Fruit fly (Drosophila melanogaster) whole organism, embryonic: ENCODE data around the gene His3.3B.
A peak's percentile ranks its signal among the peaks of the same experiment; 100 is the strongest.

Experiments
- Aef1 ChIP-seq: fragments of 200-800 bp; sonication (Bioruptor generic); IDR thresholded peaks from 3 replicates; pipeline ENCODE4 v1.3.6; 2022; ENCODE audit warnings: missing biosample characterization, missing genetic modification characterization
- Asciz ChIP-seq: fragments of 200-800 bp; sonication (Bioruptor generic); optimal IDR thresholded peaks from 2 replicates; lab custom pipeline; 2017; ENCODE audit warnings: missing biosample characterization, mild to moderate bottlenecking, missing genetic modification characterization, missing genetic modification reagents
- CG12659 ChIP-seq: fragments of 200-800 bp; sonication (Bioruptor generic); optimal IDR thresholded peaks from 3 replicates; lab custom pipeline; 2017; ENCODE audit warnings: mild to moderate bottlenecking, missing biosample characterization, missing genetic modification reagents, missing genetic modification characterization
- CG13287 ChIP-seq: fragments of 200-800 bp; sonication (Bioruptor generic); IDR thresholded peaks from 2 replicates; pipeline ENCODE4 v1.3.6; 2022; ENCODE audit warnings: missing biosample characterization, missing genetic modification characterization; ENCODE audit not compliant: partially characterized antibody
- CG13624 ChIP-seq: fragments of 200-800 bp; sonication (Bioruptor generic); optimal IDR thresholded peaks from 2 replicates; lab custom pipeline; 2016; ENCODE audit warnings: missing biosample characterization, missing genetic modification characterization
- CG13894 ChIP-seq: fragments of 200-800 bp; sonication (Bioruptor generic); optimal IDR thresholded peaks from 3 replicates; lab custom pipeline; 2018; ENCODE audit warnings: missing biosample characterization, mild to moderate bottlenecking, missing genetic modification characterization, moderate library complexity
- CG15601 ChIP-seq: fragments of 200-800 bp; sonication (Bioruptor generic); optimal IDR thresholded peaks from 3 replicates; lab custom pipeline; 2019; ENCODE audit warnings: missing biosample characterization, mild to moderate bottlenecking, missing genetic modification characterization, moderate library complexity
- CG2116 ChIP-seq: fragments of 200-800 bp; sonication (Bioruptor generic); optimal IDR thresholded peaks from 3 replicates; lab custom pipeline; 2018; ENCODE audit warnings: missing biosample characterization, mild to moderate bottlenecking, missing genetic modification characterization
- CG2712 ChIP-seq: fragments of 200-800 bp; optimal IDR thresholded peaks from 3 replicates; lab custom pipeline; 2019; ENCODE audit warnings: missing biosample characterization, mild to moderate bottlenecking, missing genetic modification characterization, moderate library complexity
- CG31441 ChIP-seq: fragments of 200-800 bp; sonication (Bioruptor generic); IDR thresholded peaks from 2 replicates; pipeline ENCODE4 v1.3.6; 2022; ENCODE audit warnings: missing biosample characterization, missing genetic modification characterization
- CG34422 ChIP-seq: fragments of 200-800 bp; sonication (Bioruptor generic); IDR thresholded peaks from 3 replicates; pipeline ENCODE4 v1.3.6; 2022; ENCODE audit warnings: missing biosample characterization, missing genetic modification characterization
- CG4854 ChIP-seq: fragments of 200-800 bp; sonication (Bioruptor generic); optimal IDR thresholded peaks from 2 replicates; lab custom pipeline; 2016; ENCODE audit warnings: missing biosample characterization, missing genetic modification characterization, inconsistent platforms
- CG7556 ChIP-seq: fragments of 200-800 bp; sonication (Bioruptor generic); optimal IDR thresholded peaks from 2 replicates; lab custom pipeline; 2017; ENCODE audit warnings: missing biosample characterization, mild to moderate bottlenecking, missing genetic modification characterization
- CG8765 ChIP-seq: fragments of 200-800 bp; sonication (Bioruptor generic); IDR thresholded peaks from 2 replicates; pipeline ENCODE4 v1.3.6; 2022; ENCODE audit warnings: missing biosample characterization, missing genetic modification characterization
- CG9727 ChIP-seq: fragments of 200-800 bp; sonication (Bioruptor generic); optimal IDR thresholded peaks from 3 replicates; lab custom pipeline; 2017; ENCODE audit warnings: missing biosample characterization, mild to moderate bottlenecking, missing genetic modification characterization
- CG9797 ChIP-seq: fragments of 200-800 bp; sonication (Bioruptor generic); optimal IDR thresholded peaks from 3 replicates; lab custom pipeline; 2018; ENCODE audit warnings: missing biosample characterization, mild to moderate bottlenecking, missing genetic modification characterization
- CTCF ChIP-seq: fragments of 200-800 bp; sonication (Bioruptor generic); optimal IDR thresholded peaks from 2 replicates; lab custom pipeline; 2017; ENCODE audit warnings: missing biosample characterization, mild to moderate bottlenecking, missing genetic modification characterization, moderate library complexity
- CrebB ChIP-seq: fragments of 200-800 bp; sonication (Bioruptor generic); optimal IDR thresholded peaks from 3 replicates; lab custom pipeline; 2018; ENCODE audit warnings: missing biosample characterization, mild to moderate bottlenecking, missing genetic modification characterization
- D ChIP-seq, 2 experiments: fragments of 200-800 bp in 1 of 2; fragments of >200 bp in 1 of 2; sonication (Bioruptor generic) in 1 of 2; optimal IDR thresholded peaks; 2 replicates in 1 of 2; 3 replicates in 1 of 2; lab custom pipeline; 2017; ENCODE audit warnings: mild to moderate bottlenecking in 1 of 2, missing biosample characterization in 1 of 2, missing genetic modification characterization in 1 of 2, missing genetic modification reagents in 1 of 2
- E2f2 ChIP-seq: fragments of 200-800 bp; sonication (Bioruptor generic); IDR thresholded peaks from 2 replicates; pipeline ENCODE4 v1.3.6; 2022; ENCODE audit warnings: missing biosample characterization, missing genetic modification characterization
- Ets97D ChIP-seq: fragments of 200-800 bp; sonication (Bioruptor generic); optimal IDR thresholded peaks from 3 replicates; lab custom pipeline; 2016; ENCODE audit warnings: missing biosample characterization, missing genetic modification characterization
- HLH4C ChIP-seq: fragments of 200-800 bp; sonication (Bioruptor generic); IDR thresholded peaks from 3 replicates; pipeline ENCODE4 v1.3.6; 2022; ENCODE audit warnings: missing biosample characterization, missing genetic modification characterization; ENCODE audit not compliant: partially characterized antibody
- Hey ChIP-seq: fragments of 200-800 bp; sonication (Bioruptor generic); optimal IDR thresholded peaks from 3 replicates; lab custom pipeline; 2018; ENCODE audit warnings: missing biosample characterization, mild to moderate bottlenecking, missing genetic modification characterization
- Hr51 ChIP-seq, 2 experiments: fragments of 200-800 bp; sonication (Bioruptor generic); optimal IDR thresholded peaks; 2 replicates in 1 of 2; 3 replicates in 1 of 2; lab custom pipeline; 2016 to 2018; ENCODE audit warnings: missing biosample characterization in 2 of 2, missing genetic modification characterization in 2 of 2, mild to moderate bottlenecking in 1 of 2, moderate library complexity in 1 of 2
- MBD-R2 ChIP-seq: fragments of 200-800 bp; sonication (Bioruptor generic); IDR thresholded peaks from 2 replicates; pipeline ENCODE4 v1.3.6; 2022; ENCODE audit warnings: missing biosample characterization, missing genetic modification characterization
- MESR4 ChIP-seq: fragments of 200-800 bp; sonication (Bioruptor generic); optimal IDR thresholded peaks from 2 replicates; lab custom pipeline; 2018; ENCODE audit warnings: missing biosample characterization, mild to moderate bottlenecking, missing genetic modification characterization, moderate library complexity
- Vsx1 ChIP-seq: fragments of 200-800 bp; sonication (Bioruptor generic); optimal IDR thresholded peaks from 2 replicates; lab custom pipeline; 2017; ENCODE audit warnings: missing biosample characterization, mild to moderate bottlenecking, missing genetic modification characterization, missing genetic modification reagents
- al ChIP-seq: fragments of 200-800 bp; sonication (Bioruptor generic); IDR thresholded peaks from 2 replicates; pipeline ENCODE4 v1.3.6; 2022; ENCODE audit warnings: missing biosample characterization, missing genetic modification characterization
- aop ChIP-seq: fragments of 200-800 bp; sonication (Bioruptor generic); IDR thresholded peaks from 2 replicates; pipeline ENCODE4 v1.3.6; 2022; ENCODE audit warnings: missing biosample characterization, missing genetic modification characterization
- bsh ChIP-seq, 2 experiments: fragments of 200-800 bp; sonication (Bioruptor generic); optimal IDR thresholded peaks; 2 replicates each; lab custom pipeline; 2017 to 2018; ENCODE audit warnings: mild to moderate bottlenecking in 2 of 2, missing biosample characterization in 2 of 2, missing genetic modification characterization in 2 of 2, moderate library complexity in 1 of 2
- chinmo ChIP-seq: fragments of 200-800 bp; sonication (Bioruptor generic); IDR thresholded peaks from 4 replicates; pipeline ENCODE4 v1.3.6; 2022; ENCODE audit warnings: missing biosample characterization, missing genetic modification characterization; ENCODE audit not compliant: partially characterized antibody
- crol ChIP-seq: fragments of 200-800 bp; sonication (Bioruptor generic); IDR thresholded peaks from 2 replicates; pipeline ENCODE4 v1.3.6; 2022; ENCODE audit warnings: missing biosample characterization, missing genetic modification characterization
- emc ChIP-seq: fragments of 200-800 bp; sonication (Bioruptor generic); optimal IDR thresholded peaks from 2 replicates; lab custom pipeline; 2016; ENCODE audit warnings: missing biosample characterization, missing genetic modification characterization
- ftz-f1 ChIP-seq: fragments of 200-800 bp; sonication (Bioruptor generic); optimal IDR thresholded peaks from 2 replicates; lab custom pipeline; 2016; ENCODE audit warnings: missing biosample characterization, missing genetic modification characterization
- gce ChIP-seq: fragments of 200-800 bp; sonication (Bioruptor generic); IDR thresholded peaks from 3 replicates; pipeline ENCODE4 v1.3.6; 2022; ENCODE audit warnings: missing biosample characterization, missing genetic modification characterization
- gem ChIP-seq: fragments of 200-800 bp; sonication (Bioruptor generic); optimal IDR thresholded peaks from 2 replicates; lab custom pipeline; 2019; ENCODE audit warnings: missing biosample characterization, mild to moderate bottlenecking, missing genetic modification characterization, moderate library complexity
- ham ChIP-seq: fragments of 200-800 bp; sonication (Bioruptor generic); IDR thresholded peaks from 2 replicates; pipeline ENCODE4 v1.3.6; 2022; ENCODE audit warnings: missing biosample characterization, missing genetic modification characterization
- kay ChIP-seq: fragments of 200-800 bp; sonication (Bioruptor generic); optimal IDR thresholded peaks from 2 replicates; lab custom pipeline; 2016; ENCODE audit warnings: missing biosample characterization, missing genetic modification characterization
- nau ChIP-seq: fragments of 200-800 bp; sonication (Bioruptor generic); optimal IDR thresholded peaks from 3 replicates; lab custom pipeline; 2017; ENCODE audit warnings: missing biosample characterization, mild to moderate bottlenecking, missing genetic modification characterization, missing genetic modification reagents
- nerfin-2 ChIP-seq: fragments of 200-800 bp; sonication (Bioruptor generic); IDR thresholded peaks from 2 replicates; pipeline ENCODE4 v1.3.6; 2022; ENCODE audit warnings: missing biosample characterization, missing genetic modification characterization; ENCODE audit not compliant: partially characterized antibody
- nmo ChIP-seq: fragments of 200-800 bp; sonication (Bioruptor generic); optimal IDR thresholded peaks from 2 replicates; lab custom pipeline; 2018; ENCODE audit warnings: missing biosample characterization, mild to moderate bottlenecking, missing genetic modification characterization, moderate library complexity
- onecut ChIP-seq: fragments of 200-800 bp; sonication (Bioruptor generic); IDR thresholded peaks from 2 replicates; pipeline ENCODE4 v1.3.6; 2022; ENCODE audit warnings: missing biosample characterization, missing genetic modification characterization
- pros ChIP-seq: fragments of 200-800 bp; sonication (Bioruptor generic); optimal IDR thresholded peaks from 3 replicates; lab custom pipeline; 2019; ENCODE audit warnings: missing biosample characterization, mild to moderate bottlenecking, missing genetic modification characterization, moderate library complexity
- sens ChIP-seq: fragments of 200-800 bp; sonication (Bioruptor generic); peaks from one replicate; lab custom pipeline; 2016; ENCODE audit warnings: missing biosample characterization, missing genetic modification characterization
- stwl ChIP-seq: fragments of 200-800 bp; sonication (Bioruptor generic); optimal IDR thresholded peaks from 3 replicates; lab custom pipeline; 2018; ENCODE audit warnings: missing biosample characterization, mild to moderate bottlenecking, missing genetic modification characterization, moderate library complexity
- tna ChIP-seq: fragments of 200-800 bp; sonication (Bioruptor generic); IDR thresholded peaks from 2 replicates; pipeline ENCODE4 v1.3.6; 2022; ENCODE audit warnings: missing biosample characterization, missing genetic modification characterization; ENCODE audit not compliant: partially characterized antibody
- toy ChIP-seq: fragments of 200-800 bp; sonication (Bioruptor generic); IDR thresholded peaks from 2 replicates; pipeline ENCODE4 v1.3.6; 2022; ENCODE audit warnings: missing biosample characterization, missing genetic modification characterization
- trem ChIP-seq: fragments of 200-800 bp; optimal IDR thresholded peaks from 3 replicates; lab custom pipeline; 2019; ENCODE audit warnings: missing biosample characterization, mild to moderate bottlenecking, missing genetic modification characterization, moderate library complexity

The His3.3B gene

DNA sequence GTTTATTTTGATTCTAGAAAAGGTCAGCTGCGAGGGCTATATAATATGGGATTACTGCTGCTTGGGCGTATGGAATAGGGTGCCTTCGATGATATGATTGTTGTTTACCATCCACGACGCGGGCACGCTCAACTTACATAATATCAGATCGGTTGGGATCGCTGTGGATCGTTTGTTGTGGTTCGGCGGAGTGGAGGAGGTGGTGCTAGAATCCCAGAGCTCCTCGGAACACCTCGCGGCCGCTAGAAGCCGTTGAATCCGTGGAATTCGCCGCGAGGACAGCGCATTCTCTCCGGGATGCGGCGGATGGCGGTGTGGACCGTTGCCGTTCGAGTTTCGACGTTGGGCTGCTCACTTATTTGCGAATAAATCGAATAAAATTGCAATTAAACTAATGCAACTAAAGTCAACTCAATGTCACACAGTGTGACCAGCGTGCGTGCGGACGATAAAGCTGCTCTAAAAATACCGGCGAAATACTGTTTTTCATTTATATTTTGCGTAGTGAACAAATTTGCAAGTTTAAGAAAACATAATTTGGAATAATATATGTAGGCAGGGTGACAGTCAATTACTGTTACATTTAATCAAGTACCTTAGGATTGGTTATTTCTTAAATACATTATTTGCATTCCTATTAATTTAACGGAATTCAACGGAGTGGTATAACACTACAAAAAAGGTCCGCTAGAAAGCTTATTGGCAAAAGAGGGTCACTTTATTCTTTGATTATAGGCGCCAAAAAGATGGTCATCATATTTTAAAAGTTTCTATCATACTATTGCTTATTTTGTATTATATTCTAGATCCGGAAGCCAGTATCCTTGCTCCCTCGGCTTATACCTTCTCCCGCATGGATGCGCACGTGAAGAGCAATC, 52.9 kb downstream of the His3.3B start, which contains the start of gene CG7766 (continued):
- TF ChIP-seq gem (tag; lab: Kevin White, UChicago) (no peak), CG34422 (GFP tag; lab: Robert Waterston, UW) (0 out of 3 replicates have a peak, but pooled peaks have one; percentile 12), sens (GFP tag; lab: Kevin White, UChicago) (peak; percentile 59), CG8765 (no peak), nmo (GFP tag; lab: Kevin White, UChicago) (peak; percentile 22), crol (GFP tag; lab: Robert Waterston, UW) (peak; percentile 57; the same call in 1 of the 2 replicates), CG2116 (peak; percentile 13), pros (GFP tag; lab: Kevin White, UChicago) (no peak), stwl (peak; percentile 25), nau (GFP tag; lab: Kevin White, UChicago) (no peak), D (optimal IDR thresholded peaks at IDR 0.05; lab: Kevin White, UChicago) (no peak), D (GFP tag; optimal IDR thresholded peaks at IDR 0.05; lab: Kevin White, UChicago) (no peak), MBD-R2 (GFP tag; lab: Robert Waterston, UW) (peak; percentile 34; the same call in 1 of the 2 replicates), nerfin-2 (GFP tag; lab: Robert Waterston, UW) (no peak), bsh (GFP tag; optimal IDR thresholded peaks at IDR 0.05; lab: Kevin White, UChicago) (no peak), kay (no peak), aop (GFP tag; lab: Robert Waterston, UW) (no peak), Hr51 (GFP tag; optimal IDR thresholded peaks at IDR 0.05; lab: Kevin White, UChicago) (no peak), CG9727 (GFP tag; lab: Kevin White, UChicago) (no peak), Vsx1 (no peak), ham (GFP tag; lab: Robert Waterston, UW) (no peak), CrebB (tag; lab: Kevin White, UChicago) (no peak), CTCF (GFP tag; lab: Kevin White, UChicago) (peak; percentile 25), tna (GFP tag; lab: Robert Waterston, UW) (peak; percentile 13; the same call in 1 of the 2 replicates), CG31441 (no peak), CG9797 (GFP tag; lab: Kevin White, UChicago) (peak; percentile 69), CG2712 (no peak), al (GFP tag; lab: Robert Waterston, UW) (no peak), emc (GFP tag; lab: Kevin White, UChicago) (no peak), MESR4 (GFP tag; lab: Kevin White, UChicago) (peak; percentile 78), ftz-f1 (no peak), CG4854 (GFP tag; lab: Kevin White, UChicago) (no peak), E2f2 (GFP tag; lab: Robert Waterston, UW) (peak; percentile 79), gce (GFP tag; lab: Robert Waterston, UW) (no peak), Asciz (GFP tag; lab: Kevin White, UChicago) (no peak), CG12659 (GFP tag; lab: Kevin White, UChicago) (peak; percentile 41), CG13624 (GFP tag; lab: Kevin White, UChicago) (no peak), Aef1 (GFP tag; lab: Robert Waterston, UW) (no peak), HLH4C (no peak), onecut (no peak), trem (tag; lab: Kevin White, UChicago) (peak; percentile 15), CG13894 (tag; lab: Kevin White, UChicago) (no peak), CG13287 (GFP tag; lab: Robert Waterston, UW) (0 out of 2 replicates have a peak, but pooled peaks have one; percentile 11), Ets97D (GFP tag; lab: Kevin White, UChicago) (no peak), toy (no peak), Hey (no peak), CG7556 (GFP tag; lab: Kevin White, UChicago) (no peak), CG15601 (tag; lab: Kevin White, UChicago) (no peak), chinmo (0 out of 4 replicates have a peak, but pooled peaks have one; percentile 26)
